Worm (Caenorhabditis elegans): ENCODE measurements around the gene R151.2.

DNA sequence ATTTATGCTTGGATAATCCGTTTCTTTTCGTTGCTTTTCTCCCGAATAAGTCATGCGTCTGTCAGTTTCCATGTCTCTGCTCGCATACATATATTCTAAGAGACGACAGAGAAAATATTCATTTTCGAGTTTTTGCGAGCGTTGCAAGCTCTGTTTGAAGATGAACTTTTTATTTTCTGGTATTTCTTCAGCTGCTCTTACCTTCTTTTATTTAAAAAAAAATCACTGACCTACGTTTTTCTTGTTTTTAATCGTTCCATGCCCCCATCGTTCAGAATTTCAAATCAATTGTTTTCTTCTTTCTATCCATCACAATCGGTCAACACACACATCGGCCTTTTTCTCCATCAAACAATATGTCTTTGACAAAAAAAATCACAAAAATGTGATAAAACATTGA lies 719 bp downstream of the R151.2 start:
- TF ChIP-seq elt-3 (tag; optimal IDR thresholded peaks at IDR 0.05) (no peak), ztf-11 (tag; optimal IDR thresholded peaks at IDR 0.05) (no peak), mep-1 (tag; optimal IDR thresholded peaks at IDR 0.05) (no peak), lsy-2 (tag; optimal IDR thresholded peaks at IDR 0.05) (no peak), cnd-1 (tag; optimal IDR thresholded peaks at IDR 0.05) (no peak), unc-62 (GFP tag; optimal IDR thresholded peaks at IDR 0.05) (no peak), nhr-12 (tag; optimal IDR thresholded peaks at IDR 0.05) (no peak), pha-4 (tag; optimal IDR thresholded peaks at IDR 0.05) (no peak), bed-3 (GFP tag; optimal IDR thresholded peaks at IDR 0.05) (no peak), nhr-76 (tag; optimal IDR thresholded peaks at IDR 0.05) (no peak), hlh-1 (tag; optimal IDR thresholded peaks at IDR 0.05) (no peak), unc-39 (tag; optimal IDR thresholded peaks at IDR 0.05) (no peak), blmp-1 (tag; optimal IDR thresholded peaks at IDR 0.05) (no peak)

Data from whole organism, mixed stage, embryonic.